Worm (Caenorhabditis elegans): ENCODE results near the gene ugt-22.
"Not testable (repeated sequence)": the region's sequence is repeated elsewhere in the genome, so short reads cannot be mapped to it uniquely, and the experiment has no call there.

DNA sequence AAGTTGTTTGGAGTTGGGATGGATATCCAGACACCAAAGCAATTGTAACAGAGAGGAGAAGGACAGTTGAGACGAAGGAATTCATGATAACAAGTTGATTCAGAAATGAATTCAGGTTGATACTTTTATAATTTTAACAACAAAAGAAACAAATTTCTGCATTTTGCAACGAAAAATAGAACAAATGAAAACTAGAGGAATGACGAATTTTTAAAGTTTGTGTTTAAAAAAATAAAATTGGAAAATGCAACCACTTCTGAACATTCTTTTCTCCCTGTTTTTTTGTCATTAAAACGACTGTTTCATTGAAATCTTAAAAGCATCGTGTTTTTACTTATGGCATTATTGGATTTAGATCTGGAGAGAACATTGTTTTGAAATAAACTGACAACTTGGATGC lies 12.4 kb downstream of the ugt-22 start, which contains the start of gene C08F11.12:
- not testable (repeated sequence) for TF ChIP-seq nhr-237 (tag; optimal IDR thresholded peaks at IDR 0.05); ces-1 (GFP tag; optimal IDR thresholded peaks at IDR 0.05); nhr-12 (tag; optimal IDR thresholded peaks at IDR 0.05)
